Fruit fly (Drosophila melanogaster) whole organism, embryonic: ENCODE measurements around the gene CG6040.
A peak's percentile ranks its signal among the peaks of the same experiment; 100 is the strongest.

Experiments
- Awh ChIP-seq: fragments of 200-800 bp; sonication (Bioruptor generic); IDR thresholded peaks from 2 replicates; pipeline ENCODE4, ENCODE4 v1.3.6; 2022; ENCODE audit warnings: missing biosample characterization, missing genetic modification characterization
- CG10267 ChIP-seq: fragments of 200-800 bp; sonication (Bioruptor generic); optimal IDR thresholded peaks from 2 replicates; lab custom pipeline; 2018; ENCODE audit warnings: missing biosample characterization, mild to moderate bottlenecking, missing genetic modification characterization, moderate library complexity
- CG10654 ChIP-seq: fragments of 200-800 bp; sonication (Bioruptor generic); optimal IDR thresholded peaks from 2 replicates; lab custom pipeline; 2016; ENCODE audit warnings: missing biosample characterization, missing genetic modification characterization
- CG11504 ChIP-seq: fragments of 200-800 bp; sonication (Bioruptor generic); optimal IDR thresholded peaks from 3 replicates; lab custom pipeline; 2019; ENCODE audit warnings: missing biosample characterization, mild to moderate bottlenecking, missing genetic modification characterization, moderate library complexity
- CG11695 ChIP-seq: fragments of 200-800 bp; sonication (Bioruptor generic); IDR thresholded peaks from 3 replicates; pipeline ENCODE4 v1.3.6; 2022; ENCODE audit warnings: missing biosample characterization, missing genetic modification characterization
- CG12659 ChIP-seq: fragments of 200-800 bp; sonication (Bioruptor generic); optimal IDR thresholded peaks from 3 replicates; lab custom pipeline; 2017; ENCODE audit warnings: mild to moderate bottlenecking, missing biosample characterization, missing genetic modification reagents, missing genetic modification characterization
- CG14860 ChIP-seq: fragments of 200-800 bp; sonication (Bioruptor generic); IDR thresholded peaks from 3 replicates; pipeline ENCODE4 v1.3.6; 2022; ENCODE audit warnings: missing biosample characterization, missing genetic modification characterization; ENCODE audit not compliant: partially characterized antibody
- CG1529 ChIP-seq: fragments of 200-800 bp; sonication (Bioruptor generic); optimal IDR thresholded peaks from 3 replicates; lab custom pipeline; 2018; ENCODE audit warnings: missing biosample characterization, missing genetic modification characterization
- CG15601 ChIP-seq: fragments of 200-800 bp; sonication (Bioruptor generic); optimal IDR thresholded peaks from 3 replicates; lab custom pipeline; 2019; ENCODE audit warnings: missing biosample characterization, mild to moderate bottlenecking, missing genetic modification characterization, moderate library complexity
- CG17361 ChIP-seq: fragments of 200-800 bp; sonication (Bioruptor generic); IDR thresholded peaks from 3 replicates; pipeline ENCODE4 v1.3.6; 2022; ENCODE audit warnings: missing biosample characterization, missing genetic modification characterization
- CG17829 ChIP-seq: fragments of 200-800 bp; optimal IDR thresholded peaks from 2 replicates; lab custom pipeline; 2019; ENCODE audit warnings: missing biosample characterization, mild to moderate bottlenecking, missing genetic modification characterization, moderate library complexity
- CG2678 ChIP-seq: fragments of 200-800 bp; sonication (Bioruptor generic); optimal IDR thresholded peaks from 3 replicates; lab custom pipeline; 2019; ENCODE audit warnings: missing biosample characterization, mild to moderate bottlenecking, missing genetic modification characterization, moderate library complexity
- CG3065 ChIP-seq: fragments of 200-800 bp; sonication (Bioruptor generic); optimal IDR thresholded peaks from 2 replicates; lab custom pipeline; 2016; ENCODE audit warnings: missing biosample characterization, missing genetic modification characterization
- CG31224 ChIP-seq: fragments of 200-800 bp; sonication (Bioruptor generic); IDR thresholded peaks from 2 replicates; pipeline ENCODE4 v1.3.6; 2022; ENCODE audit warnings: missing biosample characterization, missing genetic modification characterization
- CG33213 ChIP-seq: fragments of 200-800 bp; sonication (Bioruptor generic); optimal IDR thresholded peaks from 3 replicates; lab custom pipeline; 2016; ENCODE audit warnings: missing biosample characterization, missing genetic modification characterization
- CG7786 ChIP-seq: fragments of 200-800 bp; sonication (Bioruptor generic); optimal IDR thresholded peaks from 2 replicates; lab custom pipeline; 2016; ENCODE audit warnings: missing biosample characterization, missing genetic modification characterization
- CG7987 ChIP-seq: fragments of 200-800 bp; sonication (Bioruptor generic); optimal IDR thresholded peaks from 2 replicates; lab custom pipeline; 2018; ENCODE audit warnings: missing biosample characterization, mild to moderate bottlenecking, missing genetic modification characterization, moderate library complexity
- CG8924 ChIP-seq: fragments of 200-800 bp; optimal IDR thresholded peaks from 3 replicates; lab custom pipeline; 2019; ENCODE audit warnings: missing biosample characterization, mild to moderate bottlenecking, missing genetic modification characterization, moderate library complexity
- CrebB ChIP-seq: fragments of 200-800 bp; sonication (Bioruptor generic); optimal IDR thresholded peaks from 3 replicates; lab custom pipeline; 2018; ENCODE audit warnings: missing biosample characterization, mild to moderate bottlenecking, missing genetic modification characterization
- E2f1 ChIP-seq: fragments of 200-800 bp; sonication (Bioruptor generic); IDR thresholded peaks from 2 replicates; pipeline ENCODE4 v1.3.6; 2022; ENCODE audit warnings: missing biosample characterization, missing genetic modification characterization
- Eip74EF ChIP-seq, 2 experiments: fragments of 200-800 bp in 1 of 2; fragments of >200 bp in 1 of 2; sonication (Bioruptor generic) in 1 of 2; optimal IDR thresholded peaks; 2 replicates each; lab custom pipeline; 2017 to 2019; ENCODE audit warnings: missing biosample characterization in 2 of 2, missing genetic modification characterization in 2 of 2, mild to moderate bottlenecking in 1 of 2, moderate library complexity in 1 of 2
- H2.0 ChIP-seq: fragments of 200-800 bp; sonication (Bioruptor generic); IDR thresholded peaks from 2 replicates; pipeline ENCODE4 v1.3.6; 2022; ENCODE audit warnings: missing biosample characterization, missing genetic modification characterization
- Lpt ChIP-seq: fragments of >200 bp; optimal IDR thresholded peaks from 2 replicates; lab custom pipeline; 2018; ENCODE audit warnings: missing biosample characterization, missing genetic modification characterization
- Max ChIP-seq: fragments of 200-800 bp; sonication (Bioruptor generic); optimal IDR thresholded peaks from 2 replicates; lab custom pipeline; 2016; ENCODE audit warnings: missing biosample characterization, mild to moderate bottlenecking, missing genetic modification characterization
- Nf-YB ChIP-seq: fragments of 200-800 bp; sonication (Bioruptor generic); optimal IDR thresholded peaks from 3 replicates; lab custom pipeline; 2019; ENCODE audit warnings: missing biosample characterization, mild to moderate bottlenecking, missing genetic modification characterization, moderate library complexity
- Xrp1 ChIP-seq: fragments of 200-800 bp; sonication (Bioruptor generic); IDR thresholded peaks from 2 replicates; pipeline ENCODE4 v1.3.6; 2022; ENCODE audit warnings: missing biosample characterization, missing genetic modification characterization
- ab ChIP-seq: fragments of 200-800 bp; sonication (Bioruptor generic); optimal IDR thresholded peaks from 2 replicates; lab custom pipeline; 2016; ENCODE audit warnings: missing biosample characterization, missing genetic modification characterization
- ac ChIP-seq: fragments of 200-800 bp; sonication (Bioruptor generic); optimal IDR thresholded peaks from 3 replicates; lab custom pipeline; 2017; ENCODE audit warnings: missing biosample characterization, mild to moderate bottlenecking, missing genetic modification characterization
- corto ChIP-seq: fragments of 200-800 bp; sonication (Bioruptor generic); optimal IDR thresholded peaks from 2 replicates; lab custom pipeline; 2016; ENCODE audit warnings: missing biosample characterization, mild to moderate bottlenecking, missing genetic modification characterization, moderate library complexity
- crp ChIP-seq, 2 experiments: fragments of 200-800 bp; sonication (Bioruptor generic); optimal IDR thresholded peaks; 2 replicates in 1 of 2; 3 replicates in 1 of 2; lab custom pipeline; 2017; ENCODE audit warnings: missing biosample characterization in 2 of 2, missing genetic modification characterization in 2 of 2, mild to moderate bottlenecking in 1 of 2, moderate library complexity in 1 of 2
- danr ChIP-seq: fragments of 200-800 bp; sonication (Bioruptor generic); IDR thresholded peaks from 2 replicates; pipeline ENCODE4 v1.3.6; 2022; ENCODE audit warnings: missing biosample characterization, missing genetic modification characterization
- dpn ChIP-seq, 2 experiments: fragments of 200-800 bp; sonication (Bioruptor generic); optimal IDR thresholded peaks; 3 replicates each; lab custom pipeline; 2016; ENCODE audit warnings: missing biosample characterization in 2 of 2, missing genetic modification characterization in 2 of 2
- emc ChIP-seq: fragments of 200-800 bp; sonication (Bioruptor generic); optimal IDR thresholded peaks from 2 replicates; lab custom pipeline; 2016; ENCODE audit warnings: missing biosample characterization, missing genetic modification characterization
- gt ChIP-seq: fragments of 200-800 bp; sonication (Bioruptor generic); IDR thresholded peaks from 2 replicates; pipeline ENCODE4 v1.3.6; 2022; ENCODE audit warnings: missing biosample characterization, missing genetic modification characterization
- ham ChIP-seq: fragments of 200-800 bp; sonication (Bioruptor generic); IDR thresholded peaks from 2 replicates; pipeline ENCODE4 v1.3.6; 2022; ENCODE audit warnings: missing biosample characterization, missing genetic modification characterization
- hb ChIP-seq: fragments of 200-800 bp; sonication (Bioruptor generic); IDR thresholded peaks from 3 replicates; pipeline ENCODE4 v1.3.6; 2022; ENCODE audit warnings: missing biosample characterization, missing genetic modification characterization; ENCODE audit not compliant: partially characterized antibody
- lbe ChIP-seq: fragments of 200-800 bp; sonication (Bioruptor generic); optimal IDR thresholded peaks from 2 replicates; lab custom pipeline; 2016; ENCODE audit warnings: missing biosample characterization, mild to moderate bottlenecking, missing genetic modification characterization
- mld ChIP-seq: fragments of 200-800 bp; sonication (Bioruptor generic); IDR thresholded peaks from 3 replicates; pipeline ENCODE4 v1.3.6; 2022; ENCODE audit warnings: missing biosample characterization, missing genetic modification characterization; ENCODE audit not compliant: partially characterized antibody
- nerfin-1 ChIP-seq: fragments of 200-800 bp; sonication (Bioruptor generic); optimal IDR thresholded peaks from 3 replicates; lab custom pipeline; 2019; ENCODE audit warnings: missing biosample characterization, mild to moderate bottlenecking, missing genetic modification characterization, moderate library complexity
- pan ChIP-seq, 4 experiments: fragments of >200 bp in 3 of 4; fragments of 200-800 bp in 1 of 4; sonication (Bioruptor generic) in 1 of 4; optimal IDR thresholded peaks in 3 of 4; IDR thresholded peaks in 1 of 4; 2 replicates each; pipeline versions ENCODE4 v1.3.6 to Lab custom; 2017 to 2022; ENCODE audit warnings: missing biosample characterization in 2 of 4, missing genetic modification characterization in 2 of 4, mixed read lengths in 1 of 4
- pnt ChIP-seq: fragments of 200-800 bp; sonication (Bioruptor generic); optimal IDR thresholded peaks from 3 replicates; lab custom pipeline; 2016; ENCODE audit warnings: missing biosample characterization, missing genetic modification characterization
- psq ChIP-seq: fragments of 200-800 bp; sonication (Bioruptor generic); optimal IDR thresholded peaks from 2 replicates; lab custom pipeline; 2017; ENCODE audit warnings: missing biosample characterization, missing genetic modification characterization
- repo ChIP-seq: fragments of 200-800 bp; sonication (Bioruptor generic); optimal IDR thresholded peaks from 2 replicates; lab custom pipeline; 2016; ENCODE audit warnings: missing biosample characterization, missing genetic modification characterization
- scrt ChIP-seq: fragments of 200-800 bp; sonication (Bioruptor generic); optimal IDR thresholded peaks from 2 replicates; lab custom pipeline; 2018; ENCODE audit warnings: missing biosample characterization, mild to moderate bottlenecking, missing genetic modification characterization, moderate library complexity
- slbo ChIP-seq: fragments of 200-800 bp; sonication (Bioruptor generic); IDR thresholded peaks from 2 replicates; pipeline ENCODE4 v1.3.6; 2022; ENCODE audit warnings: missing biosample characterization, missing genetic modification characterization
- trem ChIP-seq: fragments of 200-800 bp; optimal IDR thresholded peaks from 3 replicates; lab custom pipeline; 2019; ENCODE audit warnings: missing biosample characterization, mild to moderate bottlenecking, missing genetic modification characterization, moderate library complexity
- tup ChIP-seq: fragments of 200-800 bp; sonication (Bioruptor generic); optimal IDR thresholded peaks from 2 replicates; lab custom pipeline; 2016; ENCODE audit warnings: missing biosample characterization, mild to moderate bottlenecking, missing genetic modification characterization, moderate library complexity
- vnd ChIP-seq: fragments of 200-800 bp; sonication (Bioruptor generic); IDR thresholded peaks from 3 replicates; pipeline ENCODE4 v1.3.6; 2022; ENCODE audit warnings: missing biosample characterization, missing genetic modification characterization; ENCODE audit not compliant: partially characterized antibody

CG6040 gene

DNA sequence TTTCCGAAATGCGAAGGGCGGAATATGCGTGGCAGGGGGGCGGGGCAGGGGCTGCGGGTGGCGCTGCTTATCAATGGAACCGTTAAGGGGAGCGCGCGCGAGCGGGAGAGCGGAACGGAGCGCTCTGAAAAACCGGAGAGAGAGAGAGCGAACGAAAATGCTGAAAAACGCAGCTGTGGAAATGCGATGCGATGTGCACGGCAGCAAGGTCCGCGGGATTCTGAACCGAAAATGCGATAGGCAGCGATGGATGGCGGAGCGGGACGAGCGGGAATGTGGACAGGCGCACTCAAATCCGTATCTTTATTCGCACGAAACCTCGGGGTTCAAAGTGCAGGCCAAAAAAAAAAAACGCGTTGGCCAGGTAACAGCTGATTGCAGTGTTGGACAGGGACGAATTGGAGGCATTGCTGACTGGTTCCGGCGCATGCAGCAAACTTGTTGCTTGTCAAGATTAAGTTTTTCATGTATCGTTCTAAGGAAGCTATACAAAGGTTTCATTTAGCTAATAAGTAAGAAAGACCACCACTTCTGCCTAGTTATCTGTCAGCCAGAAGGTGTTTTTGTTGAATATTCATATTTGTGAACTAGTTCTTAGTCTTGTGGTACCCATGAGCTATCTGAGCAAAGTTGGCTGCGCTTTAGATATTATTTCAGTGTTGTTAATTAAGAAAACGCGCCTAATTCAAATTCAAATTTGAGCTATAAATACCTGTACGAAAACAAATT, 50.9 kb downstream of the CG6040 start, which contains the start of gene Ppcs (continued):
- peak; percentile 48 for TF ChIP-seq trem
- TF ChIP-seq scrt (GFP tag; lab: Kevin White, UChicago): peak; percentile 98
- TF ChIP-seq CG3065 (GFP tag; lab: Kevin White, UChicago): no peak
- no peak for TF ChIP-seq H2.0
- peak; percentile 28 for TF ChIP-seq Nf-YB (GFP tag; lab: Kevin White, UChicago)
- peak; percentile 81 for TF ChIP-seq CG17361 (GFP tag; lab: Robert Waterston, UW)
- peak; percentile 65 for TF ChIP-seq CG7786 (GFP tag; lab: Kevin White, UChicago)
- TF ChIP-seq CG11695 (GFP tag; lab: Robert Waterston, UW): peak; percentile 6; the same call in 1 of the 3 replicates
- peak; percentile 35 to 76 for TF ChIP-seq dpn (GFP tag; optimal IDR thresholded peaks at IDR 0.05; lab: Kevin White, UChicago)
- peak; percentile 62 for TF ChIP-seq CG2678 (tag; lab: Kevin White, UChicago)
- TF ChIP-seq tup (GFP tag; lab: Kevin White, UChicago): no peak
- peak; percentile 51; the same call in 1 of the 2 replicates for TF ChIP-seq slbo (GFP tag; lab: Robert Waterston, UW)
- TF ChIP-seq crp (GFP tag; optimal IDR thresholded peaks at IDR 0.05; lab: Kevin White, UChicago): peak; percentile 86 to 96
- no peak for TF ChIP-seq Lpt
- peak; percentile 42 for TF ChIP-seq lbe (GFP tag; lab: Kevin White, UChicago)
- TF ChIP-seq nerfin-1: peak; percentile 62
- no peak for TF ChIP-seq corto (GFP tag; lab: Kevin White, UChicago)
- peak; percentile 10 for TF ChIP-seq CG17829 (tag; lab: Kevin White, UChicago)
- TF ChIP-seq ab (GFP tag; lab: Kevin White, UChicago): no peak
- TF ChIP-seq ac (GFP tag; lab: Kevin White, UChicago): no peak
- TF ChIP-seq CG10654: peak; percentile 47
- no peak for TF ChIP-seq vnd (GFP tag; lab: Robert Waterston, UW)
- TF ChIP-seq CG7987 (GFP tag; lab: Kevin White, UChicago): peak; percentile 13
- peak; percentile 88 for TF ChIP-seq CG12659 (GFP tag; lab: Kevin White, UChicago)
- TF ChIP-seq CG33213: peak; percentile 67
- peak; percentile 98 for TF ChIP-seq CG10267 (tag; lab: Kevin White, UChicago)
- peak; percentile 60 for TF ChIP-seq CG15601 (tag; lab: Kevin White, UChicago)
- no peak for TF ChIP-seq CG31224 (GFP tag; lab: Robert Waterston, UW)
- TF ChIP-seq CG11504: peak; percentile 60
- TF ChIP-seq CG8924 (tag; lab: Kevin White, UChicago): peak; percentile 33
- TF ChIP-seq Eip74EF (GFP tag; optimal IDR thresholded peaks at IDR 0.05; lab: Kevin White, UChicago): no peak
- TF ChIP-seq psq (GFP tag; lab: Kevin White, UChicago): no peak
- peak; percentile 36 for TF ChIP-seq emc (GFP tag; lab: Kevin White, UChicago)
- TF ChIP-seq Awh: no peak
- no peak for TF ChIP-seq CrebB (tag; lab: Kevin White, UChicago)
- TF ChIP-seq gt (GFP tag; lab: Robert Waterston, UW): no peak
- TF ChIP-seq ham: no peak
- TF ChIP-seq CG14860: no peak
- peak; percentile 88 for TF ChIP-seq Max (GFP tag; lab: Kevin White, UChicago)
- TF ChIP-seq hb (GFP tag; lab: Robert Waterston, UW): no peak
- TF ChIP-seq danr (GFP tag; lab: Robert Waterston, UW): no peak
- TF ChIP-seq pnt (GFP tag; lab: Kevin White, UChicago): no peak
- TF ChIP-seq CG1529 (GFP tag; lab: Kevin White, UChicago): peak; percentile 20
- TF ChIP-seq mld (GFP tag; lab: Robert Waterston, UW): 0 out of 3 replicates have a peak, but pooled peaks have one; percentile 50
- TF ChIP-seq pan (optimal IDR thresholded peaks at IDR 0.05; lab: Kevin White, UChicago): no peak
- peak in 1 of 2 experiments; percentile 40 for TF ChIP-seq pan (GFP tag; optimal IDR thresholded peaks at IDR 0.05 in 1 of 2, IDR thresholded peaks at IDR 0.05 in 1 of 2)
- TF ChIP-seq Xrp1 (GFP tag; lab: Robert Waterston, UW): peak; percentile 52; the same call in 1 of the 2 replicates
- peak; percentile 61 for TF ChIP-seq repo (GFP tag; lab: Kevin White, UChicago)
- TF ChIP-seq E2f1 (GFP tag; lab: Robert Waterston, UW): no peak
